Worm (Caenorhabditis elegans) whole organism, L2 larva: Measurements from ENCODE around the gene str-45.

ENCODE experiments used
- ceh-82 ChIP-seq: fragments of 150-350 bp; optimal IDR thresholded peaks from 2 replicates; lab custom pipeline; 2014; ENCODE audit warnings: missing biosample characterization, missing genetic modification characterization
- dmd-4 ChIP-seq: sonication (generic microtip); optimal IDR thresholded peaks from 2 replicates; lab custom pipeline; 2017; ENCODE audit warnings: missing biosample characterization, missing genetic modification characterization
- lin-11 ChIP-seq: fragments of 150-350 bp; sonication (generic microtip); optimal IDR thresholded peaks from 2 replicates; lab custom pipeline; 2014; ENCODE audit warnings: missing biosample characterization, missing genetic modification characterization, inconsistent platforms, mixed read lengths
- lsy-2 ChIP-seq, 2 experiments: fragments of 150-350 bp in 1 of 2; sonication (generic microtip) in 1 of 2; optimal IDR thresholded peaks; 2 replicates each; lab custom pipeline; 2014 to 2017; ENCODE audit warnings: missing biosample characterization in 2 of 2, missing genetic modification characterization in 2 of 2
- mab-5 ChIP-seq: fragments of 150-350 bp; optimal IDR thresholded peaks from 2 replicates; lab custom pipeline; 2014; ENCODE audit warnings: missing biosample characterization, missing genetic modification characterization
- nhr-12 ChIP-seq: fragments of 150-350 bp; optimal IDR thresholded peaks from 2 replicates; lab custom pipeline; 2014; ENCODE audit warnings: missing biosample characterization, missing genetic modification characterization
- nhr-237 ChIP-seq: fragments of 150-350 bp; optimal IDR thresholded peaks from 2 replicates; lab custom pipeline; 2014; ENCODE audit warnings: missing biosample characterization, missing genetic modification characterization
- nhr-77 ChIP-seq: fragments of 150-350 bp; optimal IDR thresholded peaks from 2 replicates; lab custom pipeline; 2014; ENCODE audit warnings: missing biosample characterization, missing genetic modification characterization
- snpc-4 ChIP-seq: fragments of 150-350 bp; optimal IDR thresholded peaks from 2 replicates; lab custom pipeline; 2014; ENCODE audit warnings: missing biosample characterization, missing genetic modification characterization
- unc-39 ChIP-seq: fragments of 150-350 bp; optimal IDR thresholded peaks from 2 replicates; lab custom pipeline; 2014; ENCODE audit warnings: missing biosample characterization, missing genetic modification characterization
- ztf-11 ChIP-seq: sonication (generic microtip); optimal IDR thresholded peaks from 2 replicates; lab custom pipeline; 2017; ENCODE audit warnings: missing biosample characterization, missing genetic modification characterization

DNA sequence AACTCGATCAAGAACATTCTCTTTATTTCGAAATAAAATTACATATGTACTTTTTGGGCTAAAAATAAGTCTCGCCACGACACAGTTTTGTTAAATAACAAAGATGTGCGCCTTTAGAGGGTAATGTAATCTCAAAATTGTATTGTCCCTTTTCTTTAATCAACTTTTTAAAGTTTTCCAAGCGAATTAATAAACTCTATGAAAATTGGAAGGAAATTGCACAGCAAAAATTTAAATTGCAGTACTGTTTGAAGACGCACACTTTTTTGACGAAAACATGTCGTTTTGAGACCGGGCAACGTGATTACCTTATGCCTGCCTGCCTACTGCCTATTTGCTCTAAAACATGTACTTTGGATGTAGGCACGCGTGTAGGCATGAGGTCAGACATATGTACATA, 33.2 kb downstream of the str-45 start:
- no peak for TF ChIP-seq ceh-82 (tag; lab: Kevin White, UChicago)
- no peak for TF ChIP-seq nhr-12 (tag; lab: Kevin White, UChicago)
- no peak for TF ChIP-seq snpc-4
- no peak for TF ChIP-seq ztf-11 (tag; lab: Kevin White, UChicago)
- no peak for TF ChIP-seq lin-11 (tag; lab: Kevin White, UChicago)
- no peak for TF ChIP-seq dmd-4 (tag; lab: Kevin White, UChicago)
- TF ChIP-seq nhr-237 (tag; lab: Kevin White, UChicago): no peak
- no peak for TF ChIP-seq lsy-2 (tag; optimal IDR thresholded peaks at IDR 0.05; lab: Kevin White, UChicago)
- TF ChIP-seq mab-5 (tag; lab: Kevin White, UChicago): no peak
- no peak for TF ChIP-seq nhr-77
- TF ChIP-seq unc-39 (tag; lab: Kevin White, UChicago): no peak
